Fruit fly (Drosophila melanogaster) whole organism, embryonic: ENCODE measurements around the gene CG9288.

ENCODE experiments used
- Blimp-1 ChIP-seq: fragments of 200-800 bp; sonication (Bioruptor generic); optimal IDR thresholded peaks from 3 replicates; lab custom pipeline; 2018; ENCODE audit warnings: missing biosample characterization, missing genetic modification characterization, mild to moderate bottlenecking, moderate library complexity, missing genetic modification reagents
- CG10462 ChIP-seq: fragments of 200-800 bp; sonication (Bioruptor generic); optimal IDR thresholded peaks from 2 replicates; lab custom pipeline; 2016; ENCODE audit warnings: missing biosample characterization, missing genetic modification characterization
- CG11247 ChIP-seq: fragments of 200-800 bp; sonication (Bioruptor generic); IDR thresholded peaks from 2 replicates; pipeline ENCODE4 v1.3.6; 2022; ENCODE audit warnings: missing biosample characterization, missing genetic modification characterization
- CG13296 ChIP-seq: fragments of 200-800 bp; sonication (Bioruptor generic); optimal IDR thresholded peaks from 3 replicates; lab custom pipeline; 2018; ENCODE audit warnings: missing biosample characterization, mild to moderate bottlenecking, missing genetic modification characterization
- CG15601 ChIP-seq: fragments of 200-800 bp; sonication (Bioruptor generic); optimal IDR thresholded peaks from 3 replicates; lab custom pipeline; 2019; ENCODE audit warnings: missing biosample characterization, mild to moderate bottlenecking, missing genetic modification characterization, moderate library complexity
- CG17186 ChIP-seq: fragments of 200-800 bp; sonication (Bioruptor generic); optimal IDR thresholded peaks from 3 replicates; lab custom pipeline; 2017; ENCODE audit warnings: missing biosample characterization, missing genetic modification reagents, missing genetic modification characterization
- CG17328 ChIP-seq: fragments of 200-800 bp; sonication (Bioruptor generic); IDR thresholded peaks from 2 replicates; pipeline ENCODE4 v1.3.6; 2022; ENCODE audit warnings: missing biosample characterization, missing genetic modification characterization
- CG2678 ChIP-seq: fragments of 200-800 bp; sonication (Bioruptor generic); optimal IDR thresholded peaks from 3 replicates; lab custom pipeline; 2019; ENCODE audit warnings: missing biosample characterization, mild to moderate bottlenecking, missing genetic modification characterization, moderate library complexity
- CG30431 ChIP-seq: fragments of 200-800 bp; sonication (Bioruptor generic); optimal IDR thresholded peaks from 2 replicates; lab custom pipeline; 2017; ENCODE audit warnings: missing biosample characterization, missing genetic modification characterization
- CG31441 ChIP-seq: fragments of 200-800 bp; sonication (Bioruptor generic); IDR thresholded peaks from 2 replicates; pipeline ENCODE4 v1.3.6; 2022; ENCODE audit warnings: missing biosample characterization, missing genetic modification characterization
- CG34376 ChIP-seq: fragments of 200-800 bp; sonication (Bioruptor generic); optimal IDR thresholded peaks from 2 replicates; lab custom pipeline; 2018; ENCODE audit warnings: missing biosample characterization, mild to moderate bottlenecking, missing genetic modification characterization
- CG6175 ChIP-seq: fragments of 200-800 bp; sonication (Bioruptor generic); IDR thresholded peaks from 3 replicates; pipeline ENCODE4 v1.3.6; 2022; ENCODE audit warnings: missing biosample characterization, missing genetic modification characterization
- CG6765 ChIP-seq: fragments of 200-800 bp; sonication (Bioruptor generic); optimal IDR thresholded peaks from 3 replicates; lab custom pipeline; 2017; ENCODE audit warnings: missing biosample characterization, mild to moderate bottlenecking, missing genetic modification characterization
- CG7745 ChIP-seq: fragments of 200-800 bp; sonication (Bioruptor generic); optimal IDR thresholded peaks from 2 replicates; lab custom pipeline; 2018; ENCODE audit warnings: missing biosample characterization, mild to moderate bottlenecking, missing genetic modification characterization, moderate library complexity
- CG8290 ChIP-seq, 3 experiments: fragments of 200-800 bp; sonication (Bioruptor generic); optimal IDR thresholded peaks; 2 replicates each; lab custom pipeline; 2016 to 2019; ENCODE audit warnings: missing biosample characterization in 3 of 3, missing genetic modification characterization in 3 of 3, mild to moderate bottlenecking in 2 of 3, moderate library complexity in 1 of 3
- Fer1 ChIP-seq: fragments of 200-800 bp; sonication (Bioruptor generic); optimal IDR thresholded peaks from 2 replicates; lab custom pipeline; 2017; ENCODE audit warnings: missing biosample characterization, mild to moderate bottlenecking, missing genetic modification characterization
- HmgZ ChIP-seq: fragments of 200-800 bp; sonication (Bioruptor generic); optimal IDR thresholded peaks from 2 replicates; lab custom pipeline; 2018; ENCODE audit warnings: missing biosample characterization, mild to moderate bottlenecking, missing genetic modification characterization
- Hr51 ChIP-seq, 2 experiments: fragments of 200-800 bp; sonication (Bioruptor generic); optimal IDR thresholded peaks; 2 replicates in 1 of 2; 3 replicates in 1 of 2; lab custom pipeline; 2016 to 2018; ENCODE audit warnings: missing biosample characterization in 2 of 2, missing genetic modification characterization in 2 of 2, mild to moderate bottlenecking in 1 of 2, moderate library complexity in 1 of 2
- Lim3 ChIP-seq: fragments of 200-800 bp; sonication (Bioruptor generic); IDR thresholded peaks from 2 replicates; pipeline ENCODE4 v1.3.6; 2022; ENCODE audit warnings: missing biosample characterization, missing genetic modification characterization
- Meics ChIP-seq: fragments of 200-800 bp; sonication (Bioruptor generic); optimal IDR thresholded peaks from 2 replicates; lab custom pipeline; 2017; ENCODE audit warnings: missing biosample characterization, mild to moderate bottlenecking, missing genetic modification characterization
- Nf-YA ChIP-seq: fragments of 200-800 bp; sonication (Bioruptor generic); IDR thresholded peaks from 2 replicates; pipeline ENCODE4 v1.3.6; 2022; ENCODE audit warnings: missing biosample characterization, missing genetic modification characterization
- Nf-YB ChIP-seq: fragments of 200-800 bp; sonication (Bioruptor generic); optimal IDR thresholded peaks from 3 replicates; lab custom pipeline; 2019; ENCODE audit warnings: missing biosample characterization, mild to moderate bottlenecking, missing genetic modification characterization, moderate library complexity
- Nf-YC ChIP-seq: fragments of 200-800 bp; optimal IDR thresholded peaks from 3 replicates; lab custom pipeline; 2019; ENCODE audit warnings: missing biosample characterization, mild to moderate bottlenecking, missing genetic modification characterization, moderate library complexity
- Six4 ChIP-seq: fragments of 200-800 bp; sonication (Bioruptor generic); optimal IDR thresholded peaks from 2 replicates; lab custom pipeline; 2016; ENCODE audit warnings: missing biosample characterization, missing genetic modification characterization
- Sox102F ChIP-seq: fragments of 200-800 bp; sonication (Bioruptor generic); optimal IDR thresholded peaks from 2 replicates; lab custom pipeline; 2018; ENCODE audit warnings: missing biosample characterization, mild to moderate bottlenecking, missing genetic modification characterization, moderate library complexity
- abd-A ChIP-seq: fragments of 200-800 bp; sonication (Bioruptor generic); optimal IDR thresholded peaks from 3 replicates; lab custom pipeline; 2019; ENCODE audit warnings: missing biosample characterization, mild to moderate bottlenecking, missing genetic modification characterization, moderate library complexity
- ash1 ChIP-seq: fragments of 200-800 bp; sonication (Bioruptor generic); optimal IDR thresholded peaks from 2 replicates; lab custom pipeline; 2018; ENCODE audit warnings: missing biosample characterization, mild to moderate bottlenecking, missing genetic modification characterization
- ato ChIP-seq: fragments of 200-800 bp; sonication (Bioruptor generic); IDR thresholded peaks from 2 replicates; pipeline ENCODE4 v1.3.6; 2022; ENCODE audit warnings: missing biosample characterization, missing genetic modification characterization; ENCODE audit not compliant: partially characterized antibody
- btn ChIP-seq: fragments of 200-800 bp; sonication (Bioruptor generic); optimal IDR thresholded peaks from 2 replicates; lab custom pipeline; 2016; ENCODE audit warnings: missing biosample characterization, missing genetic modification characterization
- cg ChIP-seq: fragments of 200-800 bp; sonication (Bioruptor generic); optimal IDR thresholded peaks from 3 replicates; lab custom pipeline; 2019; ENCODE audit warnings: missing biosample characterization, mild to moderate bottlenecking, missing genetic modification characterization, moderate library complexity
- eyg ChIP-seq: fragments of 200-800 bp; sonication (Bioruptor generic); optimal IDR thresholded peaks from 3 replicates; lab custom pipeline; 2016; ENCODE audit warnings: missing biosample characterization, missing genetic modification characterization
- fd3F ChIP-seq: fragments of 200-800 bp; sonication (Bioruptor generic); optimal IDR thresholded peaks from 2 replicates; lab custom pipeline; 2018; ENCODE audit warnings: missing biosample characterization, mild to moderate bottlenecking, missing genetic modification characterization, moderate library complexity
- fru ChIP-seq: fragments of >200 bp; optimal IDR thresholded peaks from 2 replicates; lab custom pipeline; 2017
- gce ChIP-seq: fragments of 200-800 bp; sonication (Bioruptor generic); IDR thresholded peaks from 3 replicates; pipeline ENCODE4 v1.3.6; 2022; ENCODE audit warnings: missing biosample characterization, missing genetic modification characterization
- ham ChIP-seq: fragments of 200-800 bp; sonication (Bioruptor generic); IDR thresholded peaks from 2 replicates; pipeline ENCODE4 v1.3.6; 2022; ENCODE audit warnings: missing biosample characterization, missing genetic modification characterization
- kni ChIP-seq: fragments of 200-800 bp; sonication (Bioruptor generic); optimal IDR thresholded peaks from 3 replicates; lab custom pipeline; 2017; ENCODE audit warnings: mild to moderate bottlenecking, missing biosample characterization, missing genetic modification reagents, missing genetic modification characterization
- maf-S ChIP-seq: fragments of 200-800 bp; sonication (Bioruptor generic); optimal IDR thresholded peaks from 2 replicates; lab custom pipeline; 2016; ENCODE audit warnings: missing biosample characterization, missing genetic modification characterization
- mam ChIP-seq: fragments of 200-800 bp; sonication (Bioruptor generic); optimal IDR thresholded peaks from 3 replicates; lab custom pipeline; 2016; ENCODE audit warnings: missing biosample characterization, missing genetic modification characterization
- nom ChIP-seq: fragments of 200-800 bp; sonication (Bioruptor generic); optimal IDR thresholded peaks from 2 replicates; lab custom pipeline; 2017; ENCODE audit warnings: missing biosample characterization, missing genetic modification characterization, mild to moderate bottlenecking, moderate library complexity, missing genetic modification reagents
- phol ChIP-seq: fragments of 200-800 bp; sonication (Bioruptor generic); optimal IDR thresholded peaks from 3 replicates; lab custom pipeline; 2018; ENCODE audit warnings: missing biosample characterization, mild to moderate bottlenecking, missing genetic modification characterization, moderate library complexity
- pros ChIP-seq: fragments of 200-800 bp; sonication (Bioruptor generic); optimal IDR thresholded peaks from 3 replicates; lab custom pipeline; 2019; ENCODE audit warnings: missing biosample characterization, mild to moderate bottlenecking, missing genetic modification characterization, moderate library complexity
- ro ChIP-seq: fragments of 200-800 bp; sonication (Bioruptor generic); IDR thresholded peaks from 2 replicates; pipeline ENCODE4 v1.3.6; 2022; ENCODE audit warnings: missing biosample characterization, missing genetic modification characterization
- sens ChIP-seq: fragments of 200-800 bp; sonication (Bioruptor generic); peaks from one replicate; lab custom pipeline; 2016; ENCODE audit warnings: missing biosample characterization, missing genetic modification characterization
- sqz ChIP-seq: fragments of 200-800 bp; sonication (Bioruptor generic); optimal IDR thresholded peaks from 3 replicates; lab custom pipeline; 2018; ENCODE audit warnings: missing biosample characterization, mild to moderate bottlenecking, missing genetic modification characterization
- twi ChIP-seq: fragments of 200-800 bp; optimal IDR thresholded peaks from 2 replicates; lab custom pipeline; 2019; ENCODE audit warnings: missing biosample characterization, mild to moderate bottlenecking, missing genetic modification characterization, moderate library complexity
- vvl ChIP-seq: fragments of 200-800 bp; sonication (Bioruptor generic); IDR thresholded peaks from 2 replicates; pipeline ENCODE4 v1.3.6; 2022; ENCODE audit warnings: missing biosample characterization, missing genetic modification characterization
- wor ChIP-seq: fragments of 200-800 bp; sonication (Bioruptor generic); IDR thresholded peaks from 2 replicates; pipeline ENCODE4 v1.3.6; 2022; ENCODE audit warnings: missing biosample characterization, missing genetic modification characterization

The CG9288 gene

DNA sequence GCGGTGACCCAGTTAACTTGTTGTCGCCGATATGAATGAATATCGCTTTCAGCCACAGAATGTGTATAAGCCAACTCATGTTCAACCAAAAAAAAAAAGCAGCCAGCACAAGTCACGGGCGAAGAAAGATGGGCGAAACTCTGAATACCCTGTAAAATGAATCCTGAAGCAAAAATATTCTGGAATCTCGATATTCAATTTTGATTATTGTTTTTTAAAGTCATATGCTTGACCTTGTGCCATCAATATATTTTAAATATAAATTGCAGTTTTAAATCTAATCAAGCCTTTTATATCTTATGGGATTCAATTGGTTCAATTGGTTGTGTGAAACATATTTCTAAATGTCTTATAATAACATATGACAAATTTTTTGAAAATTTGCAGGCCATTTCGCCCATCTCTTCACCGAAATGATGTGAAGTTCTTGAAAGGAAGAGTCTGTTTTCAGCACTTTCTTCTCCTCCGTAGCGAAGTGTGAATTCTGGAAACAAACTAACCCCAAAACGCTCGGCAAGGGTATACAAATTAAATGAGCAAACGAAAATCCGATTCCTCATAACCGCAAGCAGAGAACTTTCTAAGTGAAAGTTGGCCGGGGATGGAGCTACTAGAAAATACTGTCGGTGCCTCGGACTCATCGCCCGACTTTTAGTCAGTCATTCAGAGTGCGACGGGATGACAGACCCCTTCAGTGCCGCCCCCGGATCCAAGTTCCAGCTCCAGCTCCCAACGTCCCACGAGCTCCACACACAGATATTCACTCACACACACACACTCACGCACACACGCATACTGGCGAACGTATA lies 36.3 kb downstream of the CG9288 start (continued):
- TF ChIP-seq CG31441 (GFP tag; lab: Robert Waterston, UW) = peak; percentile 42; the same call in 1 of the 2 replicates
- peak; percentile 16; the same call in 1 of the 2 replicates for TF ChIP-seq vvl (GFP tag; lab: Robert Waterston, UW)
- TF ChIP-seq Lim3 (GFP tag; lab: Robert Waterston, UW) = no peak
- no peak for TF ChIP-seq CG30431 (GFP tag; lab: Kevin White, UChicago)
- no peak for TF ChIP-seq CG7745 (tag; lab: Kevin White, UChicago)
- TF ChIP-seq gce (GFP tag; lab: Robert Waterston, UW) = no peak
- TF ChIP-seq CG10462 (GFP tag; lab: Kevin White, UChicago) = no peak
- peak; percentile 18 for TF ChIP-seq phol (tag; lab: Kevin White, UChicago)
- no peak for TF ChIP-seq fru (lab: Kevin White, UChicago)
- TF ChIP-seq sens = peak; percentile 64
- TF ChIP-seq wor (GFP tag; lab: Robert Waterston, UW) = no peak

DNA sequence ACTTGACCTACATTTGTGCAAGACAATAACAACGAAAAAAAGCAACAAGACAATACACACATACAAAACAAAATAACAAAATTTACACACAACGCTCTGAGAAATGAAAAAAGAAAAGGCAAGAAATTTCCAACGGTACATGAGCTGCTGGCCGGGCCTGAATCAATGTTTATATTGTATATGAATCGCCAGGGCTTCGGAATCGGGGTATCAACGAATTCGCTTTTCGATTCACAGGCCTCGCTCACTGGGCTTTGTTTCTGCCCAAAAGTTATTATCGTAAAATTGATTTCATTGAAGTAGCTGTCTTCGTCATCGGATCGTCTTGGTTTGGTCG lies 36.9 kb downstream of the CG9288 start:
- no peak for TF ChIP-seq Lim3 (GFP tag; lab: Robert Waterston, UW)
- TF ChIP-seq ro (GFP tag; lab: Robert Waterston, UW) = no peak
- TF ChIP-seq twi (tag; lab: Kevin White, UChicago) = no peak
- TF ChIP-seq CG2678 = no peak
- TF ChIP-seq eyg (GFP tag; lab: Kevin White, UChicago) = no peak
- no peak for TF ChIP-seq CG8290 (GFP tag; optimal IDR thresholded peaks at IDR 0.05; lab: Kevin White, UChicago)
- TF ChIP-seq CG8290 (tag; optimal IDR thresholded peaks at IDR 0.05; lab: Kevin White, UChicago) = no peak
- no peak for TF ChIP-seq mam (GFP tag; lab: Kevin White, UChicago)
- peak; percentile 84 for TF ChIP-seq cg (GFP tag; lab: Kevin White, UChicago)
- TF ChIP-seq ham (GFP tag; lab: Robert Waterston, UW) = no peak
- TF ChIP-seq CG6765 (GFP tag; lab: Kevin White, UChicago) = no peak
- peak; percentile 64 for TF ChIP-seq kni (GFP tag; lab: Kevin White, UChicago)
- no peak for TF ChIP-seq ash1 (GFP tag; lab: Kevin White, UChicago)
- TF ChIP-seq Six4 (GFP tag; lab: Kevin White, UChicago) = no peak
- TF ChIP-seq wor (GFP tag; lab: Robert Waterston, UW) = no peak
- no peak for TF ChIP-seq ato (GFP tag; lab: Robert Waterston, UW)
- no peak for TF ChIP-seq HmgZ
- TF ChIP-seq Blimp-1 (GFP tag; lab: Kevin White, UChicago) = peak; percentile 10
- TF ChIP-seq fd3F (GFP tag; lab: Kevin White, UChicago) = no peak
- TF ChIP-seq Nf-YA (GFP tag; lab: Robert Waterston, UW) = no peak
- no peak for TF ChIP-seq CG6175 (GFP tag; lab: Robert Waterston, UW)
- no peak for TF ChIP-seq CG10462 (GFP tag; lab: Kevin White, UChicago)
- TF ChIP-seq CG11247 = no peak
- TF ChIP-seq nom (GFP tag; lab: Kevin White, UChicago) = peak; percentile 65
- peak; percentile 24 for TF ChIP-seq abd-A (tag; lab: Kevin White, UChicago)
- TF ChIP-seq Hr51 (GFP tag; optimal IDR thresholded peaks at IDR 0.05; lab: Kevin White, UChicago) = no peak
- TF ChIP-seq CG13296 (GFP tag; lab: Kevin White, UChicago) = no peak
- TF ChIP-seq btn (GFP tag; lab: Kevin White, UChicago) = no peak
- TF ChIP-seq Meics = no peak
- TF ChIP-seq Sox102F (GFP tag; lab: Kevin White, UChicago) = no peak
- TF ChIP-seq maf-S (GFP tag; lab: Kevin White, UChicago) = no peak
- TF ChIP-seq pros (GFP tag; lab: Kevin White, UChicago) = peak; percentile 66
- TF ChIP-seq sqz = peak; percentile 22
- no peak for TF ChIP-seq CG17328 (GFP tag; lab: Robert Waterston, UW)
- no peak for TF ChIP-seq Nf-YC (tag; lab: Kevin White, UChicago)
- no peak for TF ChIP-seq Nf-YB
- TF ChIP-seq Fer1 (GFP tag; lab: Kevin White, UChicago) = no peak
- TF ChIP-seq CG17186 (GFP tag; lab: Kevin White, UChicago) = no peak
- no peak for TF ChIP-seq CG15601 (tag; lab: Kevin White, UChicago)
- TF ChIP-seq CG34376 (GFP tag; lab: Kevin White, UChicago) = no peak
